Fruit fly (Drosophila melanogaster): Measurements from ENCODE around the gene CG33722.

- no peak for TF ChIP-seq CG33017 (tag; optimal IDR thresholded peaks at IDR 0.05)
- TF ChIP-seq Clk (GFP tag; optimal IDR thresholded peaks at IDR 0.05) = no peak
- no peak for TF ChIP-seq kay (GFP tag; ENCODE audit: borderline replicate concordance)
- no peak for TF ChIP-seq Hr96 (GFP tag; optimal IDR thresholded peaks at IDR 0.05)
- TF ChIP-seq ovo (GFP tag; optimal IDR thresholded peaks at IDR 0.05) = no peak
- no peak for TF ChIP-seq cic (GFP tag; optimal IDR thresholded peaks at IDR 0.05)
- TF ChIP-seq CG11617 (GFP tag; optimal IDR thresholded peaks at IDR 0.05) = no peak
- TF ChIP-seq toe (GFP tag; optimal IDR thresholded peaks at IDR 0.05) = no peak
- TF ChIP-seq CG7101 (tag; optimal IDR thresholded peaks at IDR 0.05) = no peak
- TF ChIP-seq Mnt (GFP tag; optimal IDR thresholded peaks at IDR 0.05) = no peak
- TF ChIP-seq tj (GFP tag; optimal IDR thresholded peaks at IDR 0.05) = no peak
These were observed 12.2 kb downstream of the CG33722 start for dm6 chr3R:8256040-8256439.
